Fruit fly (Drosophila melanogaster) S2 (cell line): ENCODE measurements around the gene pyd.

Source experiments
- CG8478 ChIP-seq: fragments of >200 bp; optimal IDR thresholded peaks from 2 replicates; lab custom pipeline; 2018
- CTCF ChIP-seq, 2 experiments: fragments of >200 bp; optimal IDR thresholded peaks; 2 replicates each; lab custom pipeline; 2018

- TF ChIP-seq CG8478 (lab: Kevin White, UChicago) (no peak), CTCF (optimal IDR thresholded peaks at IDR 0.05; lab: Kevin White, UChicago) (no peak)
Measured at dm6 chr3R:8892993-8893670, 38.6 kb downstream of the pyd start.
